Fruit fly (Drosophila melanogaster) whole organism, prepupa: ENCODE measurements around the gene Sse.

Source experiments
- Blimp-1 ChIP-seq: fragments of 200-800 bp; sonication (Bioruptor generic); optimal IDR thresholded peaks from 3 replicates; lab custom pipeline; 2017; ENCODE audit warnings: missing biosample characterization, missing genetic modification characterization, mild to moderate bottlenecking, moderate library complexity, missing genetic modification reagents
- CG10631 ChIP-seq: fragments of 200-800 bp; sonication (Bioruptor generic); optimal IDR thresholded peaks from 2 replicates; lab custom pipeline; 2016; ENCODE audit warnings: missing biosample characterization, missing genetic modification characterization
- CG10669 ChIP-seq: fragments of 200-800 bp; sonication (Bioruptor generic); optimal IDR thresholded peaks from 3 replicates; lab custom pipeline; 2018; ENCODE audit warnings: missing biosample characterization, mild to moderate bottlenecking, missing genetic modification characterization, moderate library complexity
- CG11294 ChIP-seq: fragments of 200-800 bp; sonication (Bioruptor generic); IDR thresholded peaks from 2 replicates; pipeline ENCODE4 v1.3.6; 2022; ENCODE audit warnings: missing biosample characterization, missing genetic modification characterization
- CG11762 ChIP-seq: fragments of 200-800 bp; sonication (Bioruptor generic); optimal IDR thresholded peaks from 3 replicates; lab custom pipeline; 2016; ENCODE audit warnings: missing biosample characterization, missing genetic modification characterization; ENCODE audit not compliant: insufficient read depth
- CG15336 ChIP-seq: fragments of 200-800 bp; sonication (Bioruptor generic); IDR thresholded peaks from 2 replicates; pipeline ENCODE4 v1.3.6; 2022; ENCODE audit warnings: missing biosample characterization, missing genetic modification characterization
- CG16779 ChIP-seq: fragments of 200-800 bp; sonication (Bioruptor generic); optimal IDR thresholded peaks from 3 replicates; lab custom pipeline; 2017; ENCODE audit warnings: missing biosample characterization, mild to moderate bottlenecking, missing genetic modification characterization
- CG3032 ChIP-seq: fragments of 200-800 bp; optimal IDR thresholded peaks from 2 replicates; lab custom pipeline; 2019; ENCODE audit warnings: missing biosample characterization, mild to moderate bottlenecking, missing genetic modification characterization, moderate library complexity
- CG31627 ChIP-seq: fragments of 200-800 bp; sonication (Bioruptor generic); optimal IDR thresholded peaks from 3 replicates; lab custom pipeline; 2016; ENCODE audit warnings: missing biosample characterization, missing genetic modification characterization
- CG32006 ChIP-seq: fragments of 200-800 bp; sonication (Bioruptor generic); optimal IDR thresholded peaks from 3 replicates; lab custom pipeline; 2017; ENCODE audit warnings: missing biosample characterization, mild to moderate bottlenecking, missing genetic modification characterization
- CG34406 ChIP-seq: fragments of 200-800 bp; sonication (Bioruptor generic); optimal IDR thresholded peaks from 3 replicates; lab custom pipeline; 2016; ENCODE audit warnings: missing biosample characterization, missing genetic modification characterization
- CG3919 ChIP-seq: fragments of 200-800 bp; sonication (Bioruptor generic); optimal IDR thresholded peaks from 3 replicates; lab custom pipeline; 2016; ENCODE audit warnings: missing biosample characterization, missing genetic modification characterization
- CG4318 ChIP-seq: fragments of 200-800 bp; sonication (Bioruptor generic); optimal IDR thresholded peaks from 3 replicates; lab custom pipeline; 2017; ENCODE audit warnings: missing biosample characterization, mild to moderate bottlenecking, missing genetic modification characterization
- CG6276 ChIP-seq: fragments of 200-800 bp; sonication (Bioruptor generic); optimal IDR thresholded peaks from 2 replicates; lab custom pipeline; 2017; ENCODE audit warnings: missing biosample characterization, mild to moderate bottlenecking, missing genetic modification characterization
- CG6792 ChIP-seq: fragments of 200-800 bp; sonication (Bioruptor generic); optimal IDR thresholded peaks from 3 replicates; lab custom pipeline; 2016; ENCODE audit warnings: missing biosample characterization, missing genetic modification characterization
- CG7368 ChIP-seq: fragments of 200-800 bp; sonication (Bioruptor generic); optimal IDR thresholded peaks from 3 replicates; lab custom pipeline; 2016; ENCODE audit warnings: missing biosample characterization, missing genetic modification characterization
- CG8119 ChIP-seq: fragments of 200-800 bp; sonication (Bioruptor generic); IDR thresholded peaks from 3 replicates; pipeline ENCODE4 v1.3.6; 2022; ENCODE audit warnings: missing biosample characterization, missing genetic modification characterization
- CG8632 ChIP-seq: fragments of 200-800 bp; sonication (Bioruptor generic); optimal IDR thresholded peaks from 3 replicates; lab custom pipeline; 2016; ENCODE audit warnings: missing biosample characterization, missing genetic modification characterization
- CG9139 ChIP-seq: fragments of 200-800 bp; sonication (Bioruptor generic); optimal IDR thresholded peaks from 3 replicates; lab custom pipeline; 2017; ENCODE audit warnings: missing biosample characterization, mild to moderate bottlenecking, missing genetic modification characterization
- Eip75B ChIP-seq: fragments of 200-800 bp; sonication (Bioruptor generic); optimal IDR thresholded peaks from 3 replicates; lab custom pipeline; 2016; ENCODE audit warnings: missing biosample characterization, missing genetic modification characterization
- Eip78C ChIP-seq: fragments of 200-800 bp; sonication (Bioruptor generic); peaks from one replicate; lab custom pipeline; 2016; ENCODE audit warnings: missing biosample characterization, missing genetic modification characterization
- Eip93F ChIP-seq: fragments of 200-800 bp; sonication (Bioruptor generic); optimal IDR thresholded peaks from 2 replicates; lab custom pipeline; 2016; ENCODE audit warnings: missing biosample characterization, mild to moderate bottlenecking, missing genetic modification characterization
- Ets21C ChIP-seq: fragments of 200-800 bp; sonication (Bioruptor generic); optimal IDR thresholded peaks from 3 replicates; lab custom pipeline; 2016; ENCODE audit warnings: missing biosample characterization, missing genetic modification characterization
- Ets96B ChIP-seq: fragments of 200-800 bp; optimal IDR thresholded peaks from 2 replicates; lab custom pipeline; 2019; ENCODE audit warnings: missing biosample characterization, mild to moderate bottlenecking, missing genetic modification characterization, moderate library complexity
- Gug ChIP-seq: fragments of 200-800 bp; sonication (Bioruptor generic); IDR thresholded peaks from 2 replicates; pipeline ENCODE4 v1.3.6; 2022; ENCODE audit warnings: missing biosample characterization, missing genetic modification characterization
- Hr38 ChIP-seq: sonication (Bioruptor generic); optimal IDR thresholded peaks from 2 replicates; lab custom pipeline; 2016; ENCODE audit warnings: missing biosample characterization, missing genetic modification characterization
- Hr39 ChIP-seq: fragments of 200-800 bp; sonication (Bioruptor generic); optimal IDR thresholded peaks from 2 replicates; lab custom pipeline; 2016; ENCODE audit warnings: missing biosample characterization, missing genetic modification characterization
- Hr4 ChIP-seq: fragments of 200-800 bp; sonication (Bioruptor generic); optimal IDR thresholded peaks from 3 replicates; lab custom pipeline; 2016; ENCODE audit warnings: missing biosample characterization, missing genetic modification characterization
- Lpt ChIP-seq: fragments of 200-800 bp; sonication (Bioruptor generic); optimal IDR thresholded peaks from 3 replicates; lab custom pipeline; 2016; ENCODE audit warnings: missing biosample characterization, missing genetic modification characterization
- Met ChIP-seq: fragments of 200-800 bp; sonication (Bioruptor generic); optimal IDR thresholded peaks from 3 replicates; lab custom pipeline; 2016; ENCODE audit warnings: missing biosample characterization, missing genetic modification characterization
- OdsH ChIP-seq: fragments of 200-800 bp; sonication (Bioruptor generic); optimal IDR thresholded peaks from 3 replicates; lab custom pipeline; 2016; ENCODE audit warnings: missing biosample characterization, missing genetic modification characterization
- Smox ChIP-seq: fragments of 200-800 bp; sonication (Bioruptor generic); optimal IDR thresholded peaks from 3 replicates; lab custom pipeline; 2016; ENCODE audit warnings: missing biosample characterization, missing genetic modification characterization
- Sox102F ChIP-seq: fragments of 200-800 bp; sonication (Bioruptor generic); optimal IDR thresholded peaks from 2 replicates; lab custom pipeline; 2016; ENCODE audit warnings: missing biosample characterization, mild to moderate bottlenecking, missing genetic modification characterization
- Sox14 ChIP-seq: fragments of 200-800 bp; sonication (Bioruptor generic); optimal IDR thresholded peaks from 3 replicates; lab custom pipeline; 2016; ENCODE audit warnings: missing biosample characterization, missing genetic modification characterization
- Sox15 ChIP-seq: fragments of 200-800 bp; sonication (Bioruptor generic); optimal IDR thresholded peaks from 3 replicates; lab custom pipeline; 2016; ENCODE audit warnings: missing biosample characterization, missing genetic modification characterization
- achi ChIP-seq: fragments of 200-800 bp; sonication (Bioruptor generic); optimal IDR thresholded peaks from 3 replicates; lab custom pipeline; 2016; ENCODE audit warnings: missing biosample characterization, missing genetic modification characterization
- acj6 ChIP-seq: fragments of 200-800 bp; sonication (Bioruptor generic); optimal IDR thresholded peaks from 3 replicates; lab custom pipeline; 2016; ENCODE audit warnings: missing biosample characterization, missing genetic modification characterization
- cyc ChIP-seq: fragments of 200-800 bp; sonication (Bioruptor generic); optimal IDR thresholded peaks from 3 replicates; lab custom pipeline; 2016; ENCODE audit warnings: missing biosample characterization, missing genetic modification characterization
- dac ChIP-seq: fragments of 200-800 bp; sonication (Bioruptor generic); optimal IDR thresholded peaks from 2 replicates; lab custom pipeline; 2017; ENCODE audit warnings: missing biosample characterization, mild to moderate bottlenecking, missing genetic modification characterization
- dsx ChIP-seq: fragments of 200-800 bp; optimal IDR thresholded peaks from 3 replicates; lab custom pipeline; 2019; ENCODE audit warnings: missing biosample characterization, mild to moderate bottlenecking, missing genetic modification characterization, moderate library complexity; ENCODE audit not compliant: poor library complexity, severe bottlenecking
- eg ChIP-seq: fragments of 200-800 bp; sonication (Bioruptor generic); IDR thresholded peaks from 3 replicates; pipeline ENCODE4 v1.3.6; 2022; ENCODE audit warnings: missing biosample characterization, missing genetic modification characterization
- esn ChIP-seq: fragments of 200-800 bp; sonication (Bioruptor generic); optimal IDR thresholded peaks from 2 replicates; lab custom pipeline; 2016; ENCODE audit warnings: missing biosample characterization, mild to moderate bottlenecking, missing genetic modification characterization, moderate library complexity
- fd59A ChIP-seq: fragments of 200-800 bp; sonication (Bioruptor generic); optimal IDR thresholded peaks from 2 replicates; lab custom pipeline; 2017; ENCODE audit warnings: missing biosample characterization, mild to moderate bottlenecking, missing genetic modification characterization, missing genetic modification reagents
- fd85E ChIP-seq: fragments of 200-800 bp; sonication (Bioruptor generic); optimal IDR thresholded peaks from 3 replicates; lab custom pipeline; 2016; ENCODE audit warnings: missing biosample characterization, missing genetic modification characterization
- fkh ChIP-seq: fragments of 200-800 bp; sonication (Bioruptor generic); optimal IDR thresholded peaks from 3 replicates; lab custom pipeline; 2017; ENCODE audit warnings: missing biosample characterization, mild to moderate bottlenecking, missing genetic modification characterization, moderate library complexity
- net ChIP-seq: fragments of 200-800 bp; sonication (Bioruptor generic); optimal IDR thresholded peaks from 3 replicates; lab custom pipeline; 2016; ENCODE audit warnings: missing biosample characterization, missing genetic modification characterization
- pdm3 ChIP-seq: fragments of 200-800 bp; sonication (Bioruptor generic); optimal IDR thresholded peaks from 3 replicates; lab custom pipeline; 2016; ENCODE audit warnings: missing biosample characterization, missing genetic modification characterization
- spab ChIP-seq: fragments of 200-800 bp; sonication (Bioruptor generic); optimal IDR thresholded peaks from 2 replicates; lab custom pipeline; 2017; ENCODE audit warnings: missing biosample characterization, mild to moderate bottlenecking, missing genetic modification characterization, missing genetic modification reagents
- ss ChIP-seq, 2 experiments: fragments of 200-800 bp; sonication (Bioruptor generic); optimal IDR thresholded peaks; 2 replicates in 1 of 2; 3 replicates in 1 of 2; lab custom pipeline; 2017 to 2018; ENCODE audit warnings: mild to moderate bottlenecking in 2 of 2, missing biosample characterization in 2 of 2, missing genetic modification characterization in 2 of 2, moderate library complexity in 1 of 2
- svp ChIP-seq: fragments of 200-800 bp; sonication (Bioruptor generic); peaks from one replicate; lab custom pipeline; 2016; ENCODE audit warnings: missing biosample characterization, missing genetic modification characterization
- topi ChIP-seq: fragments of 200-800 bp; sonication (Bioruptor generic); optimal IDR thresholded peaks from 3 replicates; lab custom pipeline; 2016; ENCODE audit warnings: missing biosample characterization, missing genetic modification characterization
- vri ChIP-seq: fragments of 200-800 bp; sonication (Bioruptor generic); optimal IDR thresholded peaks from 3 replicates; lab custom pipeline; 2016; ENCODE audit warnings: missing biosample characterization, mild to moderate bottlenecking, missing genetic modification characterization

The Sse gene

dm6 chr3L:5611732-5612250 lies 50.3 kb downstream of the Sse start:
- peak; percentile 94 for TF ChIP-seq achi (GFP tag; lab: Kevin White, UChicago)
- peak; percentile 80 for TF ChIP-seq CG11762
- peak; percentile 97 for TF ChIP-seq Sox102F (GFP tag; lab: Kevin White, UChicago)
- peak; percentile 91 for TF ChIP-seq Gug (GFP tag; lab: Robert Waterston, UW)
- TF ChIP-seq CG32006 (GFP tag; lab: Kevin White, UChicago): peak; percentile 96
- TF ChIP-seq Ets96B (tag; lab: Kevin White, UChicago): peak; percentile 82
- TF ChIP-seq cyc (GFP tag; lab: Kevin White, UChicago): peak; percentile 92
- TF ChIP-seq esn: peak; percentile 98
- TF ChIP-seq Met (GFP tag; lab: Kevin White, UChicago): peak; percentile 97
- peak; percentile 98 for TF ChIP-seq CG15336
- peak; percentile 83 for TF ChIP-seq CG7368 (GFP tag; lab: Kevin White, UChicago)
- TF ChIP-seq svp (GFP tag; lab: Kevin White, UChicago): peak; percentile 99
- TF ChIP-seq OdsH (GFP tag; lab: Kevin White, UChicago): peak; percentile 93
- TF ChIP-seq spab (GFP tag; lab: Kevin White, UChicago): peak; percentile 71
- peak; percentile 98 for TF ChIP-seq CG8119 (GFP tag; lab: Robert Waterston, UW)
- TF ChIP-seq Eip78C: peak; percentile 98
- peak; percentile 92 for TF ChIP-seq CG31627
- peak; percentile 96 for TF ChIP-seq CG6276 (GFP tag; lab: Kevin White, UChicago)
- TF ChIP-seq Blimp-1 (GFP tag; lab: Kevin White, UChicago): peak; percentile 98
- TF ChIP-seq net (GFP tag; lab: Kevin White, UChicago): peak; percentile 92
- peak; percentile 79 for TF ChIP-seq Sox15 (GFP tag; lab: Kevin White, UChicago)
- peak; percentile 95 for TF ChIP-seq Lpt (GFP tag; lab: Kevin White, UChicago)
- TF ChIP-seq topi (GFP tag; lab: Kevin White, UChicago): peak; percentile 95
- peak; percentile 82 for TF ChIP-seq CG16779 (tag; lab: Kevin White, UChicago)
- TF ChIP-seq Smox (GFP tag; lab: Kevin White, UChicago): peak; percentile 95
- peak; percentile 90 for TF ChIP-seq CG10631 (GFP tag; lab: Kevin White, UChicago)
- TF ChIP-seq CG6792 (GFP tag; lab: Kevin White, UChicago): peak; percentile 91
- peak; percentile 87 for TF ChIP-seq CG8632 (GFP tag; lab: Kevin White, UChicago)
- TF ChIP-seq acj6 (GFP tag; lab: Kevin White, UChicago): peak; percentile 92
- peak; percentile 72 for TF ChIP-seq fd85E (GFP tag; lab: Kevin White, UChicago)
- peak; percentile 91 for TF ChIP-seq Hr39 (GFP tag; lab: Kevin White, UChicago)
- peak; percentile 96 for TF ChIP-seq Hr4 (GFP tag; lab: Kevin White, UChicago)
- peak; percentile 95 for TF ChIP-seq CG3919
- TF ChIP-seq Eip75B (GFP tag; lab: Kevin White, UChicago): peak; percentile 91
- TF ChIP-seq eg (GFP tag; lab: Robert Waterston, UW): peak; percentile 96
- peak; percentile 14 for TF ChIP-seq fkh (GFP tag; lab: Kevin White, UChicago)
- TF ChIP-seq Sox14 (GFP tag; lab: Kevin White, UChicago): peak; percentile 92
- peak; percentile 83 for TF ChIP-seq dsx (GFP tag; lab: Kevin White, UChicago)
- peak; percentile 53 for TF ChIP-seq fd59A
- peak; percentile 84 for TF ChIP-seq Ets21C (GFP tag; lab: Kevin White, UChicago)
- peak; percentile 93 for TF ChIP-seq CG34406 (GFP tag; lab: Kevin White, UChicago)
- TF ChIP-seq CG3032: peak; percentile 81
- no peak for TF ChIP-seq Hr38 (GFP tag; lab: Kevin White, UChicago)
- peak; percentile 98 for TF ChIP-seq vri (GFP tag; lab: Kevin White, UChicago)
- TF ChIP-seq pdm3 (GFP tag; lab: Kevin White, UChicago): peak; percentile 91
- peak; percentile 73 for TF ChIP-seq CG10669 (GFP tag; lab: Kevin White, UChicago)
- TF ChIP-seq CG9139: peak; percentile 60
- TF ChIP-seq CG4318: peak; percentile 93
- TF ChIP-seq Eip93F (GFP tag; lab: Kevin White, UChicago): peak; percentile 84
- peak; percentile 75 to 76 for TF ChIP-seq ss (GFP tag; optimal IDR thresholded peaks at IDR 0.05; lab: Kevin White, UChicago)
- peak; percentile 67; the same call in 1 of the 2 replicates for TF ChIP-seq CG11294 (GFP tag; lab: Robert Waterston, UW)
- TF ChIP-seq dac (GFP tag; lab: Kevin White, UChicago): peak; percentile 84
